Fruit fly (Drosophila melanogaster) whole organism, embryonic: Measurements from ENCODE around the gene Sfp26Ad.

Experiments
- Asciz ChIP-seq: fragments of 200-800 bp; sonication (Bioruptor generic); optimal IDR thresholded peaks from 2 replicates; lab custom pipeline; 2017; ENCODE audit warnings: missing biosample characterization, mild to moderate bottlenecking, missing genetic modification characterization, missing genetic modification reagents
- Atf3 ChIP-seq: fragments of 200-800 bp; sonication (Bioruptor generic); optimal IDR thresholded peaks from 3 replicates; lab custom pipeline; 2016; ENCODE audit warnings: missing biosample characterization, missing genetic modification characterization
- CG1024 ChIP-seq: fragments of 200-800 bp; sonication (Bioruptor generic); IDR thresholded peaks from 2 replicates; pipeline ENCODE4 v1.3.6; 2022; ENCODE audit warnings: missing biosample characterization, missing genetic modification characterization
- CG11093 ChIP-seq: fragments of 200-800 bp; sonication (Bioruptor generic); IDR thresholded peaks from 3 replicates; pipeline ENCODE4 v1.3.6; 2022; ENCODE audit warnings: missing biosample characterization, missing genetic modification characterization
- CG11247 ChIP-seq: fragments of 200-800 bp; sonication (Bioruptor generic); IDR thresholded peaks from 2 replicates; pipeline ENCODE4 v1.3.6; 2022; ENCODE audit warnings: missing biosample characterization, missing genetic modification characterization
- CG12071 ChIP-seq: fragments of 200-800 bp; sonication (Bioruptor generic); optimal IDR thresholded peaks from 3 replicates; lab custom pipeline; 2018; ENCODE audit warnings: missing biosample characterization, mild to moderate bottlenecking, missing genetic modification characterization
- CG12104 ChIP-seq: fragments of 200-800 bp; sonication (Bioruptor generic); optimal IDR thresholded peaks from 3 replicates; lab custom pipeline; 2016; ENCODE audit warnings: missing biosample characterization, missing genetic modification characterization
- CG12155 ChIP-seq: fragments of 200-800 bp; sonication (Bioruptor generic); optimal IDR thresholded peaks from 3 replicates; lab custom pipeline; 2016; ENCODE audit warnings: missing biosample characterization, missing genetic modification characterization
- CG14965 ChIP-seq: fragments of 200-800 bp; sonication (Bioruptor generic); optimal IDR thresholded peaks from 2 replicates; lab custom pipeline; 2016; ENCODE audit warnings: missing biosample characterization, missing genetic modification characterization, borderline replicate concordance
- CG17385 ChIP-seq: fragments of 200-800 bp; sonication (Bioruptor generic); optimal IDR thresholded peaks from 3 replicates; lab custom pipeline; 2018; ENCODE audit warnings: missing biosample characterization, mild to moderate bottlenecking, missing genetic modification characterization
- CG17829 ChIP-seq: fragments of 200-800 bp; optimal IDR thresholded peaks from 2 replicates; lab custom pipeline; 2019; ENCODE audit warnings: missing biosample characterization, mild to moderate bottlenecking, missing genetic modification characterization, moderate library complexity
- CG1792 ChIP-seq: fragments of 200-800 bp; sonication (Bioruptor generic); optimal IDR thresholded peaks from 2 replicates; lab custom pipeline; 2016; ENCODE audit warnings: missing biosample characterization, missing genetic modification characterization
- CG1832 ChIP-seq: fragments of 200-800 bp; sonication (Bioruptor generic); optimal IDR thresholded peaks from 2 replicates; lab custom pipeline; 2017; ENCODE audit warnings: missing biosample characterization, mild to moderate bottlenecking, missing genetic modification characterization, inconsistent platforms
- CG2875 ChIP-seq: fragments of 200-800 bp; sonication (Bioruptor generic); optimal IDR thresholded peaks from 2 replicates; lab custom pipeline; 2017; ENCODE audit warnings: missing biosample characterization, mild to moderate bottlenecking, missing genetic modification characterization, missing genetic modification reagents
- CG31365 ChIP-seq: fragments of 200-800 bp; sonication (Bioruptor generic); optimal IDR thresholded peaks from 2 replicates; lab custom pipeline; 2018; ENCODE audit warnings: missing biosample characterization, mild to moderate bottlenecking, missing genetic modification characterization
- CG34422 ChIP-seq: fragments of 200-800 bp; sonication (Bioruptor generic); IDR thresholded peaks from 3 replicates; pipeline ENCODE4 v1.3.6; 2022; ENCODE audit warnings: missing biosample characterization, missing genetic modification characterization
- CG6175 ChIP-seq: fragments of 200-800 bp; sonication (Bioruptor generic); IDR thresholded peaks from 3 replicates; pipeline ENCODE4 v1.3.6; 2022; ENCODE audit warnings: missing biosample characterization, missing genetic modification characterization
- CG6683 ChIP-seq: fragments of 200-800 bp; sonication (Bioruptor generic); optimal IDR thresholded peaks from 2 replicates; lab custom pipeline; 2017; ENCODE audit warnings: missing biosample characterization, mild to moderate bottlenecking, missing genetic modification characterization, missing genetic modification reagents
- D ChIP-seq, 2 experiments: fragments of 200-800 bp in 1 of 2; fragments of >200 bp in 1 of 2; sonication (Bioruptor generic) in 1 of 2; optimal IDR thresholded peaks; 2 replicates in 1 of 2; 3 replicates in 1 of 2; lab custom pipeline; 2017; ENCODE audit warnings: mild to moderate bottlenecking in 1 of 2, missing biosample characterization in 1 of 2, missing genetic modification characterization in 1 of 2, missing genetic modification reagents in 1 of 2
- Fer3 ChIP-seq: fragments of 200-800 bp; sonication (Bioruptor generic); optimal IDR thresholded peaks from 2 replicates; lab custom pipeline; 2018; ENCODE audit warnings: missing biosample characterization, mild to moderate bottlenecking, missing genetic modification characterization, moderate library complexity
- Lhr ChIP-seq: fragments of 200-800 bp; sonication (Bioruptor generic); optimal IDR thresholded peaks from 3 replicates; lab custom pipeline; 2017; ENCODE audit warnings: mild to moderate bottlenecking, missing biosample characterization, missing genetic modification reagents, missing genetic modification characterization
- MBD-R2 ChIP-seq: fragments of 200-800 bp; sonication (Bioruptor generic); IDR thresholded peaks from 2 replicates; pipeline ENCODE4 v1.3.6; 2022; ENCODE audit warnings: missing biosample characterization, missing genetic modification characterization
- Meics ChIP-seq: fragments of 200-800 bp; sonication (Bioruptor generic); optimal IDR thresholded peaks from 2 replicates; lab custom pipeline; 2017; ENCODE audit warnings: missing biosample characterization, mild to moderate bottlenecking, missing genetic modification characterization
- Mes4 ChIP-seq: fragments of 200-800 bp; sonication (Bioruptor generic); optimal IDR thresholded peaks from 2 replicates; lab custom pipeline; 2016; ENCODE audit warnings: missing biosample characterization, missing genetic modification characterization
- NC2α ChIP-seq: fragments of 200-800 bp; sonication (Bioruptor generic); optimal IDR thresholded peaks from 2 replicates; lab custom pipeline; 2016; ENCODE audit warnings: missing biosample characterization, missing genetic modification characterization
- NfI ChIP-seq: fragments of 200-800 bp; sonication (Bioruptor generic); optimal IDR thresholded peaks from 3 replicates; lab custom pipeline; 2018; ENCODE audit warnings: missing biosample characterization, mild to moderate bottlenecking, missing genetic modification characterization, moderate library complexity
- Ravus ChIP-seq: fragments of 200-800 bp; sonication (Bioruptor generic); IDR thresholded peaks from 2 replicates; pipeline ENCODE4 v1.3.6; 2022; ENCODE audit warnings: missing biosample characterization, missing genetic modification characterization
- Six4 ChIP-seq: fragments of 200-800 bp; sonication (Bioruptor generic); optimal IDR thresholded peaks from 2 replicates; lab custom pipeline; 2016; ENCODE audit warnings: missing biosample characterization, missing genetic modification characterization
- Ssrp ChIP-seq: fragments of 200-800 bp; sonication (Bioruptor generic); optimal IDR thresholded peaks from 2 replicates; lab custom pipeline; 2018; ENCODE audit warnings: missing biosample characterization, mild to moderate bottlenecking, missing genetic modification characterization, moderate library complexity
- YL-1 ChIP-seq: fragments of 200-800 bp; sonication (Bioruptor generic); optimal IDR thresholded peaks from 3 replicates; lab custom pipeline; 2017; ENCODE audit warnings: missing biosample characterization, mild to moderate bottlenecking, missing genetic modification characterization
- bbx ChIP-seq: fragments of 200-800 bp; sonication (Bioruptor generic); IDR thresholded peaks from 2 replicates; pipeline ENCODE4 v1.3.6; 2022; ENCODE audit warnings: missing biosample characterization, missing genetic modification characterization; ENCODE audit not compliant: partially characterized antibody
- btn ChIP-seq: fragments of 200-800 bp; sonication (Bioruptor generic); optimal IDR thresholded peaks from 2 replicates; lab custom pipeline; 2016; ENCODE audit warnings: missing biosample characterization, missing genetic modification characterization
- cas ChIP-seq: fragments of 200-800 bp; sonication (Bioruptor generic); IDR thresholded peaks from 2 replicates; pipeline ENCODE4 v1.3.6; 2022; ENCODE audit warnings: missing biosample characterization, missing genetic modification characterization
- dimm ChIP-seq: fragments of 200-800 bp; sonication (Bioruptor generic); IDR thresholded peaks from 2 replicates; pipeline ENCODE4 v1.3.6; 2022; ENCODE audit warnings: missing biosample characterization, missing genetic modification characterization
- dpn ChIP-seq, 2 experiments: fragments of 200-800 bp; sonication (Bioruptor generic); optimal IDR thresholded peaks; 3 replicates each; lab custom pipeline; 2016; ENCODE audit warnings: missing biosample characterization in 2 of 2, missing genetic modification characterization in 2 of 2
- en ChIP-seq: fragments of 200-800 bp; sonication (Bioruptor generic); optimal IDR thresholded peaks from 2 replicates; lab custom pipeline; 2016; ENCODE audit warnings: missing biosample characterization, missing genetic modification characterization
- fd102C ChIP-seq: fragments of 200-800 bp; sonication (Bioruptor generic); optimal IDR thresholded peaks from 2 replicates; lab custom pipeline; 2018; ENCODE audit warnings: missing biosample characterization, mild to moderate bottlenecking, missing genetic modification characterization, moderate library complexity
- gce ChIP-seq: fragments of 200-800 bp; sonication (Bioruptor generic); IDR thresholded peaks from 3 replicates; pipeline ENCODE4 v1.3.6; 2022; ENCODE audit warnings: missing biosample characterization, missing genetic modification characterization
- grn ChIP-seq: fragments of 200-800 bp; sonication (Bioruptor generic); optimal IDR thresholded peaks from 3 replicates; lab custom pipeline; 2017; ENCODE audit warnings: missing biosample characterization, missing genetic modification characterization
- gro ChIP-seq: fragments of 200-800 bp; sonication (Bioruptor generic); optimal IDR thresholded peaks from 2 replicates; lab custom pipeline; 2016; ENCODE audit warnings: missing biosample characterization, missing genetic modification characterization
- gsb-n ChIP-seq: fragments of 200-800 bp; sonication (Bioruptor generic); optimal IDR thresholded peaks from 3 replicates; lab custom pipeline; 2018; ENCODE audit warnings: missing biosample characterization, mild to moderate bottlenecking, missing genetic modification characterization
- gt ChIP-seq: fragments of 200-800 bp; sonication (Bioruptor generic); IDR thresholded peaks from 2 replicates; pipeline ENCODE4 v1.3.6; 2022; ENCODE audit warnings: missing biosample characterization, missing genetic modification characterization
- ham ChIP-seq: fragments of 200-800 bp; sonication (Bioruptor generic); IDR thresholded peaks from 2 replicates; pipeline ENCODE4 v1.3.6; 2022; ENCODE audit warnings: missing biosample characterization, missing genetic modification characterization
- lmd ChIP-seq: fragments of 200-800 bp; sonication (Bioruptor generic); IDR thresholded peaks from 2 replicates; pipeline ENCODE4 v1.3.6; 2022; ENCODE audit warnings: missing biosample characterization, missing genetic modification characterization
- pfk ChIP-seq: fragments of 200-800 bp; sonication (Bioruptor generic); optimal IDR thresholded peaks from 2 replicates; lab custom pipeline; 2018; ENCODE audit warnings: missing biosample characterization, mild to moderate bottlenecking, missing genetic modification characterization, moderate library complexity
- psq ChIP-seq: fragments of 200-800 bp; sonication (Bioruptor generic); optimal IDR thresholded peaks from 2 replicates; lab custom pipeline; 2017; ENCODE audit warnings: missing biosample characterization, missing genetic modification characterization
- sd ChIP-seq: fragments of 200-800 bp; sonication (Bioruptor generic); optimal IDR thresholded peaks from 3 replicates; lab custom pipeline; 2018; ENCODE audit warnings: missing biosample characterization, mild to moderate bottlenecking, missing genetic modification characterization, moderate library complexity
- twi ChIP-seq: fragments of 200-800 bp; optimal IDR thresholded peaks from 2 replicates; lab custom pipeline; 2019; ENCODE audit warnings: missing biosample characterization, mild to moderate bottlenecking, missing genetic modification characterization, moderate library complexity
- unpg ChIP-seq: fragments of 200-800 bp; sonication (Bioruptor generic); optimal IDR thresholded peaks from 3 replicates; lab custom pipeline; 2018; ENCODE audit warnings: missing biosample characterization, mild to moderate bottlenecking, missing genetic modification characterization, moderate library complexity
- z ChIP-seq: fragments of 200-800 bp; sonication (Bioruptor generic); IDR thresholded peaks from 3 replicates; pipeline ENCODE4 v1.3.6; 2022; ENCODE audit warnings: missing biosample characterization, missing genetic modification characterization
- zen2 ChIP-seq: fragments of 200-800 bp; sonication (Bioruptor generic); IDR thresholded peaks from 3 replicates; pipeline ENCODE4 v1.3.6; 2022; ENCODE audit warnings: missing biosample characterization, missing genetic modification characterization; ENCODE audit not compliant: partially characterized antibody

Sfp26Ad gene

DNA sequence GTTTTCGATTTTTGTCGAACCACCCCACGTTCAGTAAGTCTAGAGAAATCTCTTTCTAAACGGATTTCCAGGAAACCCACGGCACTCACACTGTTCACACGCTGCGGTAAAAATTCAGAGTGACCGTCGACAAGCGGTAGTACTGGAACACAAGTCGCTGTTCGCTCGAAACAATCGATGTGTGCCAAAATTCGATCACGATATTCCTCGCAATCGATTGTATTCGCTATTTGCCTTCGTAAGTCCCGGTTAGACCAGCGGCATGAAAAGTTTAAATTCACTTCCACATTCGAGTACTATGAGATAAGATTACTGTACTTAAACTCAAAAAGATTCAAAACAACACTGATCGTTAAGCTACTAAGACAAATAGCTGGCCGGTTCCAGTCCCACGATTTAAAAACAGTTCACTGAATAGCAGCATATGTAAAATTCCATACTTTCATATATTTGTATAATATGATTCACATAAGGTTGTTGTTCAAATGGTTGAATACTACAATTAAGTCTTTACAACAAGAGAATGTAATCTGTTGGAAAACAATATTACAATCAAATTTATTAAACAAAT is 37.8 kb upstream of the Sfp26Ad start, which contains the start of gene chic (continued):
- TF ChIP-seq grn (GFP tag; lab: Kevin White, UChicago) (no peak), CG6175 (GFP tag; lab: Robert Waterston, UW) (no peak), pfk (GFP tag; lab: Kevin White, UChicago) (peak; percentile 29), unpg (GFP tag; lab: Kevin White, UChicago) (no peak), YL-1 (GFP tag; lab: Kevin White, UChicago) (no peak), CG14965 (GFP tag; lab: Kevin White, UChicago) (no peak), gsb-n (no peak), CG17385 (GFP tag; lab: Kevin White, UChicago) (no peak), ham (GFP tag; lab: Robert Waterston, UW) (no peak), Lhr (GFP tag; lab: Kevin White, UChicago) (no peak), CG12071 (GFP tag; lab: Kevin White, UChicago) (peak; percentile 23), MBD-R2 (GFP tag; lab: Robert Waterston, UW) (no peak), Ssrp (tag; lab: Kevin White, UChicago) (no peak), gce (GFP tag; lab: Robert Waterston, UW) (no peak), lmd (GFP tag; lab: Robert Waterston, UW) (no peak), btn (GFP tag; lab: Kevin White, UChicago) (no peak), NC2α (GFP tag; lab: Kevin White, UChicago) (no peak), Fer3 (tag; lab: Kevin White, UChicago) (peak; percentile 27), CG12104 (GFP tag; lab: Kevin White, UChicago) (no peak), en (peak; percentile 10), bbx (GFP tag; lab: Robert Waterston, UW) (no peak), CG11247 (GFP tag; lab: Robert Waterston, UW) (no peak), zen2 (GFP tag; lab: Robert Waterston, UW) (no peak), sd (tag; lab: Kevin White, UChicago) (no peak), CG1832 (GFP tag; lab: Kevin White, UChicago) (no peak), CG17829 (tag; lab: Kevin White, UChicago) (peak; percentile 21), psq (GFP tag; lab: Kevin White, UChicago) (no peak), dpn (GFP tag; optimal IDR thresholded peaks at IDR 0.05; lab: Kevin White, UChicago) (no peak), z (GFP tag; lab: Robert Waterston, UW) (no peak), Meics (peak; percentile 32), Ravus (no peak), CG1024 (GFP tag; lab: Robert Waterston, UW) (no peak), Mes4 (GFP tag; lab: Kevin White, UChicago) (no peak), CG11093 (no peak), CG2875 (GFP tag; lab: Kevin White, UChicago) (no peak), Six4 (no peak), CG34422 (GFP tag; lab: Robert Waterston, UW) (no peak), NfI (GFP tag; lab: Kevin White, UChicago) (no peak), Atf3 (GFP tag; lab: Kevin White, UChicago) (no peak), CG31365 (tag; lab: Kevin White, UChicago) (no peak), gro (GFP tag; lab: Kevin White, UChicago) (no peak), D (optimal IDR thresholded peaks at IDR 0.05; lab: Kevin White, UChicago) (no peak), D (GFP tag; optimal IDR thresholded peaks at IDR 0.05; lab: Kevin White, UChicago) (no peak), Asciz (peak; percentile 13), twi (no peak), CG1792 (GFP tag; lab: Kevin White, UChicago) (no peak), CG12155 (GFP tag; lab: Kevin White, UChicago) (peak; percentile 80), gt (GFP tag; lab: Robert Waterston, UW) (no peak), dimm (no peak), CG6683 (GFP tag; lab: Kevin White, UChicago) (no peak), fd102C (GFP tag; lab: Kevin White, UChicago) (no peak), cas (GFP tag; lab: Robert Waterston, UW) (no peak)
